Worm (Caenorhabditis elegans): ENCODE measurements around the gene Y46D2A.3.

DNA sequence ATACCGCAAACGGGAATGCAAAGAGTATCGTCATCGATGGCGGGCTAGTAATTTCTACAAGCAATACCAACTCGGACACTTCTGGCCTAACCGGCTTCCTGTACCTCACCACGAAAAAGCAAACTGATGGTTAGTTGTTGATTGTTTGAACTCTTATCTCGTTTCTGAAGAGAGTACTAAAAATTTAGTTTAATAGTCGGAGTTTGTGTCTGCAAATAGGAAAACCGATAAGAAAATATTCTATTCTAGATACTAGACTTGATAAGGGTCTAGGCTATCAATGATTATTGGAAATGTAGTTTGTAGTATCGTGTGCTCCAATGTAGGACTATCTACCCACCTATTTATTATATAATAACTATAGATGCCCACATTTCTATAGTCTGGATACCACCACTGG, 8.2 kb downstream of the Y46D2A.3 start:
- no peak for TF ChIP-seq hmg-1.2 (GFP tag; IDR thresholded peaks at IDR 0.05)
- TF ChIP-seq unc-62 (GFP tag; optimal IDR thresholded peaks at IDR 0.05), result no peak
- TF ChIP-seq dpl-1 (GFP tag; optimal IDR thresholded peaks at IDR 0.05), result no peak
- no peak for TF ChIP-seq bed-1 (GFP tag; IDR thresholded peaks at IDR 0.05)
- TF ChIP-seq attf-5 (GFP tag; optimal IDR thresholded peaks at IDR 0.05), result no peak
- no peak for TF ChIP-seq zfh-2 (GFP tag; conservative IDR thresholded peaks at IDR 0.05)
- TF ChIP-seq rpc-1 (optimal IDR thresholded peaks at IDR 0.05), result no peak
- TF ChIP-seq rpc-1 (tag; optimal IDR thresholded peaks at IDR 0.05), result no peak
- no peak for TF ChIP-seq pha-4 (tag; optimal IDR thresholded peaks at IDR 0.05)
